Fruit fly (Drosophila melanogaster) whole organism, embryonic: ENCODE results near the gene sni.

Source experiments
- Adf1 ChIP-seq: fragments of 200-800 bp; sonication (Bioruptor generic); IDR thresholded peaks from 2 replicates; pipeline ENCODE4 v1.3.6; 2022; ENCODE audit warnings: missing biosample characterization, missing genetic modification characterization
- Atf-2 ChIP-seq: fragments of 200-800 bp; sonication (Bioruptor generic); optimal IDR thresholded peaks from 2 replicates; lab custom pipeline; 2016; ENCODE audit warnings: missing biosample characterization, missing genetic modification characterization
- B-H2 ChIP-seq: fragments of 200-800 bp; sonication (Bioruptor generic); optimal IDR thresholded peaks from 2 replicates; lab custom pipeline; 2018; ENCODE audit warnings: missing biosample characterization, mild to moderate bottlenecking, missing genetic modification characterization
- CG10209 ChIP-seq: fragments of 200-800 bp; sonication (Bioruptor generic); optimal IDR thresholded peaks from 3 replicates; lab custom pipeline; 2017; ENCODE audit warnings: missing biosample characterization, mild to moderate bottlenecking, missing genetic modification characterization, missing genetic modification reagents
- CG11504 ChIP-seq: fragments of 200-800 bp; sonication (Bioruptor generic); optimal IDR thresholded peaks from 3 replicates; lab custom pipeline; 2019; ENCODE audit warnings: missing biosample characterization, mild to moderate bottlenecking, missing genetic modification characterization, moderate library complexity
- CG14441 ChIP-seq: fragments of 200-800 bp; sonication (Bioruptor generic); IDR thresholded peaks from 2 replicates; pipeline ENCODE4 v1.3.6; 2022; ENCODE audit warnings: missing biosample characterization, missing genetic modification characterization
- CG14860 ChIP-seq: fragments of 200-800 bp; sonication (Bioruptor generic); IDR thresholded peaks from 3 replicates; pipeline ENCODE4 v1.3.6; 2022; ENCODE audit warnings: missing biosample characterization, missing genetic modification characterization; ENCODE audit not compliant: partially characterized antibody
- CG15601 ChIP-seq: fragments of 200-800 bp; sonication (Bioruptor generic); optimal IDR thresholded peaks from 3 replicates; lab custom pipeline; 2019; ENCODE audit warnings: missing biosample characterization, mild to moderate bottlenecking, missing genetic modification characterization, moderate library complexity
- CG15696 ChIP-seq: fragments of 200-800 bp; sonication (Bioruptor generic); optimal IDR thresholded peaks from 2 replicates; lab custom pipeline; 2019; ENCODE audit warnings: missing biosample characterization, mild to moderate bottlenecking, missing genetic modification characterization, moderate library complexity
- CG1603 ChIP-seq: fragments of 200-800 bp; sonication (Bioruptor generic); optimal IDR thresholded peaks from 2 replicates; lab custom pipeline; 2019; ENCODE audit warnings: missing biosample characterization, mild to moderate bottlenecking, missing genetic modification characterization, moderate library complexity
- CG2678 ChIP-seq: fragments of 200-800 bp; sonication (Bioruptor generic); optimal IDR thresholded peaks from 3 replicates; lab custom pipeline; 2019; ENCODE audit warnings: missing biosample characterization, mild to moderate bottlenecking, missing genetic modification characterization, moderate library complexity
- CG3726 ChIP-seq: fragments of 200-800 bp; sonication (Bioruptor generic); IDR thresholded peaks from 3 replicates; pipeline ENCODE4, ENCODE4 v1.3.6; 2022; ENCODE audit warnings: missing biosample characterization, missing genetic modification characterization
- CG6654 ChIP-seq: fragments of 200-800 bp; sonication (Bioruptor generic); optimal IDR thresholded peaks from 2 replicates; lab custom pipeline; 2017; ENCODE audit warnings: missing biosample characterization, mild to moderate bottlenecking, missing genetic modification characterization
- CG8281 ChIP-seq: fragments of 200-800 bp; sonication (Bioruptor generic); optimal IDR thresholded peaks from 2 replicates; lab custom pipeline; 2018; ENCODE audit warnings: missing biosample characterization, mild to moderate bottlenecking, missing genetic modification characterization, moderate library complexity
- CG8388 ChIP-seq: fragments of 200-800 bp; sonication (Bioruptor generic); optimal IDR thresholded peaks from 2 replicates; lab custom pipeline; 2019; ENCODE audit warnings: missing biosample characterization, mild to moderate bottlenecking, missing genetic modification characterization, moderate library complexity
- CG9437 ChIP-seq: fragments of 200-800 bp; sonication (Bioruptor generic); optimal IDR thresholded peaks from 2 replicates; lab custom pipeline; 2018; ENCODE audit warnings: missing biosample characterization, mild to moderate bottlenecking, missing genetic modification characterization
- CG9609 ChIP-seq: fragments of 200-800 bp; sonication (Bioruptor generic); optimal IDR thresholded peaks from 3 replicates; lab custom pipeline; 2016; ENCODE audit warnings: missing biosample characterization, missing genetic modification characterization
- Chrac-16 ChIP-seq: fragments of 200-800 bp; sonication (Bioruptor generic); optimal IDR thresholded peaks from 3 replicates; lab custom pipeline; 2016; ENCODE audit warnings: missing biosample characterization, missing genetic modification characterization
- ERR ChIP-seq: fragments of 200-800 bp; sonication (Bioruptor generic); optimal IDR thresholded peaks from 2 replicates; lab custom pipeline; 2016; ENCODE audit warnings: missing biosample characterization, missing genetic modification characterization
- H2.0 ChIP-seq: fragments of 200-800 bp; sonication (Bioruptor generic); IDR thresholded peaks from 2 replicates; pipeline ENCODE4 v1.3.6; 2022; ENCODE audit warnings: missing biosample characterization, missing genetic modification characterization
- HLH3B ChIP-seq: fragments of 200-800 bp; sonication (Bioruptor generic); IDR thresholded peaks from 2 replicates; pipeline ENCODE4 v1.3.6; 2022; ENCODE audit warnings: missing biosample characterization, missing genetic modification characterization
- Hey ChIP-seq: fragments of 200-800 bp; sonication (Bioruptor generic); optimal IDR thresholded peaks from 3 replicates; lab custom pipeline; 2018; ENCODE audit warnings: missing biosample characterization, mild to moderate bottlenecking, missing genetic modification characterization
- Hmr ChIP-seq: fragments of 200-800 bp; sonication (Bioruptor generic); optimal IDR thresholded peaks from 3 replicates; lab custom pipeline; 2017; ENCODE audit warnings: mild to moderate bottlenecking, missing biosample characterization, missing genetic modification reagents, missing genetic modification characterization
- Med ChIP-seq: fragments of 200-800 bp; sonication (Bioruptor generic); peaks from one replicate; lab custom pipeline; 2016; ENCODE audit warnings: missing biosample characterization, missing genetic modification characterization, mild to moderate bottlenecking, inconsistent platforms, moderate library complexity
- Mes4 ChIP-seq: fragments of 200-800 bp; sonication (Bioruptor generic); optimal IDR thresholded peaks from 2 replicates; lab custom pipeline; 2016; ENCODE audit warnings: missing biosample characterization, missing genetic modification characterization
- Oli ChIP-seq: fragments of 200-800 bp; sonication (Bioruptor generic); optimal IDR thresholded peaks from 2 replicates; lab custom pipeline; 2018; ENCODE audit warnings: missing biosample characterization, mild to moderate bottlenecking, missing genetic modification characterization, moderate library complexity
- YL-1 ChIP-seq: fragments of 200-800 bp; sonication (Bioruptor generic); optimal IDR thresholded peaks from 3 replicates; lab custom pipeline; 2017; ENCODE audit warnings: missing biosample characterization, mild to moderate bottlenecking, missing genetic modification characterization
- ara ChIP-seq: fragments of 200-800 bp; sonication (Bioruptor generic); IDR thresholded peaks from 2 replicates; pipeline ENCODE4 v1.3.6; 2022; ENCODE audit warnings: missing biosample characterization, missing genetic modification characterization
- dmrt11E ChIP-seq: fragments of 200-800 bp; sonication (Bioruptor generic); optimal IDR thresholded peaks from 3 replicates; lab custom pipeline; 2018; ENCODE audit warnings: missing biosample characterization, mild to moderate bottlenecking, missing genetic modification characterization, moderate library complexity
- ems ChIP-seq: fragments of 200-800 bp; sonication (Bioruptor generic); optimal IDR thresholded peaks from 3 replicates; lab custom pipeline; 2016; ENCODE audit warnings: missing biosample characterization, missing genetic modification characterization
- gcm2 ChIP-seq: fragments of 200-800 bp; sonication (Bioruptor generic); optimal IDR thresholded peaks from 2 replicates; lab custom pipeline; 2016; ENCODE audit warnings: missing biosample characterization, missing genetic modification characterization
- gsb ChIP-seq: fragments of 200-800 bp; sonication (Bioruptor generic); IDR thresholded peaks from 2 replicates; pipeline ENCODE4 v1.3.6; 2022; ENCODE audit warnings: missing biosample characterization, missing genetic modification characterization
- her ChIP-seq: fragments of 200-800 bp; sonication (Bioruptor generic); optimal IDR thresholded peaks from 2 replicates; lab custom pipeline; 2016; ENCODE audit warnings: missing biosample characterization, missing genetic modification characterization
- luna ChIP-seq: fragments of 200-800 bp; sonication (Bioruptor generic); optimal IDR thresholded peaks from 2 replicates; lab custom pipeline; 2016; ENCODE audit warnings: missing biosample characterization, missing genetic modification characterization
- mld ChIP-seq: fragments of 200-800 bp; sonication (Bioruptor generic); IDR thresholded peaks from 3 replicates; pipeline ENCODE4 v1.3.6; 2022; ENCODE audit warnings: missing biosample characterization, missing genetic modification characterization; ENCODE audit not compliant: partially characterized antibody
- org-1 ChIP-seq: fragments of 200-800 bp; sonication (Bioruptor generic); optimal IDR thresholded peaks from 2 replicates; lab custom pipeline; 2017; ENCODE audit warnings: missing biosample characterization, missing genetic modification characterization
- pan ChIP-seq, 4 experiments: fragments of >200 bp in 3 of 4; fragments of 200-800 bp in 1 of 4; sonication (Bioruptor generic) in 1 of 4; optimal IDR thresholded peaks in 3 of 4; IDR thresholded peaks in 1 of 4; 2 replicates each; pipeline versions ENCODE4 v1.3.6 to Lab custom; 2017 to 2022; ENCODE audit warnings: missing biosample characterization in 2 of 4, missing genetic modification characterization in 2 of 4, mixed read lengths in 1 of 4
- prd ChIP-seq, 3 experiments: fragments of >200 bp in 2 of 3; fragments of 200-800 bp in 1 of 3; sonication (Bioruptor generic) in 1 of 3; optimal IDR thresholded peaks in 2 of 3; IDR thresholded peaks in 1 of 3; 2 replicates in 2 of 3; 3 replicates in 1 of 3; pipeline versions ENCODE4 v1.3.6 to Lab custom; 2017 to 2022; ENCODE audit warnings: missing biosample characterization in 1 of 3, missing genetic modification characterization in 1 of 3
- ro ChIP-seq: fragments of 200-800 bp; sonication (Bioruptor generic); IDR thresholded peaks from 2 replicates; pipeline ENCODE4 v1.3.6; 2022; ENCODE audit warnings: missing biosample characterization, missing genetic modification characterization
- scrt ChIP-seq: fragments of 200-800 bp; sonication (Bioruptor generic); optimal IDR thresholded peaks from 2 replicates; lab custom pipeline; 2018; ENCODE audit warnings: missing biosample characterization, mild to moderate bottlenecking, missing genetic modification characterization, moderate library complexity
- sens-2 ChIP-seq: fragments of 200-800 bp; sonication (Bioruptor generic); IDR thresholded peaks from 2 replicates; pipeline ENCODE4 v1.3.6; 2022; ENCODE audit warnings: missing biosample characterization, missing genetic modification characterization
- sisA ChIP-seq: fragments of 200-800 bp; sonication (Bioruptor generic); IDR thresholded peaks from 2 replicates; pipeline ENCODE4 v1.3.6; 2022; ENCODE audit warnings: missing biosample characterization, missing genetic modification characterization
- slbo ChIP-seq: fragments of 200-800 bp; sonication (Bioruptor generic); IDR thresholded peaks from 2 replicates; pipeline ENCODE4 v1.3.6; 2022; ENCODE audit warnings: missing biosample characterization, missing genetic modification characterization
- sug ChIP-seq: fragments of 200-800 bp; optimal IDR thresholded peaks from 2 replicates; lab custom pipeline; 2019; ENCODE audit warnings: missing biosample characterization, mild to moderate bottlenecking, missing genetic modification characterization, moderate library complexity
- tgo ChIP-seq: fragments of 200-800 bp; sonication (Bioruptor generic); IDR thresholded peaks from 3 replicates; pipeline ENCODE4 v1.3.6; 2022; ENCODE audit warnings: missing biosample characterization, missing genetic modification characterization
- trem ChIP-seq: fragments of 200-800 bp; optimal IDR thresholded peaks from 3 replicates; lab custom pipeline; 2019; ENCODE audit warnings: missing biosample characterization, mild to moderate bottlenecking, missing genetic modification characterization, moderate library complexity
- tup ChIP-seq: fragments of 200-800 bp; sonication (Bioruptor generic); optimal IDR thresholded peaks from 2 replicates; lab custom pipeline; 2016; ENCODE audit warnings: missing biosample characterization, mild to moderate bottlenecking, missing genetic modification characterization, moderate library complexity
- tx ChIP-seq: fragments of 200-800 bp; sonication (Bioruptor generic); optimal IDR thresholded peaks from 2 replicates; lab custom pipeline; 2016; ENCODE audit warnings: missing biosample characterization, missing genetic modification characterization
- unpg ChIP-seq: fragments of 200-800 bp; sonication (Bioruptor generic); optimal IDR thresholded peaks from 3 replicates; lab custom pipeline; 2018; ENCODE audit warnings: missing biosample characterization, mild to moderate bottlenecking, missing genetic modification characterization, moderate library complexity

Gene sni

DNA sequence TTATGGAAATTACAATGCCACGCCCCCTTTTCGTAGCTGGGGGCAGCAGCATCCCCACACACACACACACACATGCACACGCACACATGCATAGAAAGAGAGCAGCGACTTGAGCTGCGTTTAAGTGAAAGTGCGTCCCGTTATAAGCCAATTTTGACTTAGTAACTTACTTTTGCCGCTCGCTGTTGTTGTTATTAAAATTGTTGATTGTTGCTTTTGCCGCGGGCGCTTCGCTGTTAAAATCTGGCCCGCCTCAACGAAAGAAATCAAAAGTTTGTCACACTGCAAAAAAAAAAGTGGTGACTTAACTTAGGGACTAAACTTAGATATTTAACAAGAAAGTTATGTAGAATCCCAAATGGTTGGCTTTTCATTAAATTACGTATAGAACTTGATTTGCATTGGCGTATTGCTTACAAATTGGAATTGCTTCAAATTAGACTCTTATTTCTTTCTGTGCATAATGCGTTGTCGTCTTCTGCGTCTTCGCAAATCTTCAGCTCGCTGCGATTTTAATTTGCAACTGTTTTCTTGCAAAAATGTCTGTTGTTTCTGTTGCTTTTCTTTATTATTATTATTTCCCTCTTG, 11.0 kb upstream of the sni start (continued):
- TF ChIP-seq CG14441 (peak; percentile 13; the same call in 1 of the 2 replicates), Oli (no peak), gsb (GFP tag; lab: Robert Waterston, UW) (no peak), Hey (tag; lab: Kevin White, UChicago) (no peak), CG14860 (GFP tag; lab: Robert Waterston, UW) (no peak), ro (GFP tag; lab: Robert Waterston, UW) (no peak), CG9437 (GFP tag; lab: Kevin White, UChicago) (no peak), sens-2 (GFP tag; lab: Robert Waterston, UW) (no peak), CG8388 (GFP tag; lab: Kevin White, UChicago) (peak; percentile 23), luna (GFP tag; lab: Kevin White, UChicago) (no peak), tgo (GFP tag; lab: Robert Waterston, UW) (0 out of 3 replicates have a peak, but pooled peaks have one; percentile 27), prd (optimal IDR thresholded peaks at IDR 0.05; lab: Kevin White, UChicago) (no peak), prd (GFP tag; IDR thresholded peaks at IDR 0.05; lab: Robert Waterston, UW) (peak; percentile 55; the same call in 2 of the 3 replicates), CG6654 (GFP tag; lab: Kevin White, UChicago) (no peak), Chrac-16 (GFP tag; lab: Kevin White, UChicago) (no peak), CG3726 (GFP tag; lab: Robert Waterston, UW) (no peak), ara (GFP tag; lab: Robert Waterston, UW) (0 out of 2 replicates have a peak, but pooled peaks have one; percentile 27), pan (optimal IDR thresholded peaks at IDR 0.05; lab: Kevin White, UChicago) (no peak), pan (GFP tag; optimal IDR thresholded peaks at IDR 0.05 in 1 of 2, IDR thresholded peaks at IDR 0.05 in 1 of 2) (peak in 1 of 2 experiments; percentile 33), CG8281 (tag; lab: Kevin White, UChicago) (no peak), her (no peak), CG15601 (no peak), CG15696 (tag; lab: Kevin White, UChicago) (no peak), ems (GFP tag; lab: Kevin White, UChicago) (no peak), unpg (GFP tag; lab: Kevin White, UChicago) (peak; percentile 8), mld (GFP tag; lab: Robert Waterston, UW) (no peak), scrt (GFP tag; lab: Kevin White, UChicago) (no peak), Atf-2 (no peak), Hmr (no peak), tx (GFP tag; lab: Kevin White, UChicago) (no peak), Adf1 (GFP tag; lab: Robert Waterston, UW) (no peak), dmrt11E (tag; lab: Kevin White, UChicago) (no peak), Med (GFP tag; lab: Kevin White, UChicago) (peak; percentile 30), org-1 (GFP tag; lab: Kevin White, UChicago) (no peak), sug (no peak), CG11504 (tag; lab: Kevin White, UChicago) (peak; percentile 50), tup (GFP tag; lab: Kevin White, UChicago) (no peak), sisA (peak; percentile 62), B-H2 (GFP tag; lab: Kevin White, UChicago) (no peak), ERR (GFP tag; lab: Kevin White, UChicago) (no peak), slbo (GFP tag; lab: Robert Waterston, UW) (peak; percentile 41; the same call in 1 of the 2 replicates), H2.0 (peak; percentile 43; the same call in 1 of the 2 replicates), CG10209 (GFP tag; lab: Kevin White, UChicago) (no peak), YL-1 (no peak), trem (tag; lab: Kevin White, UChicago) (no peak), Mes4 (no peak), CG2678 (tag; lab: Kevin White, UChicago) (peak; percentile 42), HLH3B (peak; percentile 41; the same call in 1 of the 2 replicates), gcm2 (GFP tag; lab: Kevin White, UChicago) (no peak), CG9609 (GFP tag; lab: Kevin White, UChicago) (no peak), CG1603 (tag; lab: Kevin White, UChicago) (peak; percentile 14)
